Worm (Caenorhabditis elegans) whole organism, mixed stage, embryonic: ENCODE measurements around the gene nhr-225.

Experiments
- elt-1 ChIP-seq: sonication (generic microtip); optimal IDR thresholded peaks from 2 replicates; lab custom pipeline; 2017; ENCODE audit warnings: missing genetic modification characterization, mild to moderate bottlenecking, missing compliant biosample characterization, antibody characterized with exemption, moderate library complexity, borderline replicate concordance; ENCODE audit not compliant: insufficient read depth
- lin-13 ChIP-seq: fragments of 150-350 bp; optimal IDR thresholded peaks from 2 replicates; lab custom pipeline; 2014; ENCODE audit warnings: missing biosample characterization, missing genetic modification characterization
- snpc-4 ChIP-seq: fragments of 150-350 bp; optimal IDR thresholded peaks from 2 replicates; lab custom pipeline; 2014; ENCODE audit warnings: missing biosample characterization, missing genetic modification characterization

ce11 chrV:2264925-2265324 is 25.3 kb downstream of the nhr-225 start:
- TF ChIP-seq lin-13 (tag; lab: Kevin White, UChicago) (no peak), snpc-4 (tag; lab: Kevin White, UChicago) (no peak), elt-1 (tag; lab: Kevin White, UChicago) (no peak)
